Worm (Caenorhabditis elegans) whole organism, late embryonic: ENCODE data around the gene tbx-8.

Experiments
- C08G9.2 ChIP-seq: sonication (generic microtip); optimal IDR thresholded peaks from 2 replicates; lab custom pipeline; 2016; ENCODE audit warnings: mild to moderate bottlenecking, missing genetic modification characterization, moderate library complexity, missing compliant biosample characterization
- C38D4.7 ChIP-seq: fragments of 200-800 bp; sonication (Bioruptor generic); optimal IDR thresholded peaks from 2 replicates; lab custom pipeline; 2018; ENCODE audit warnings: mild to moderate bottlenecking, missing genetic modification characterization, moderate library complexity, missing compliant biosample characterization
- ahr-1 ChIP-seq: sonication (generic microtip); optimal IDR thresholded peaks from 2 replicates; lab custom pipeline; 2016; ENCODE audit warnings: missing genetic modification characterization, missing compliant biosample characterization
- ceh-14 ChIP-seq: sonication (generic microtip); optimal IDR thresholded peaks from 2 replicates; lab custom pipeline; 2016; ENCODE audit warnings: missing genotype, missing genetic modification characterization, missing compliant biosample characterization
- ceh-19 ChIP-seq: fragments of 200-800 bp; sonication (Bioruptor generic); optimal IDR thresholded peaks from 2 replicates; lab custom pipeline; 2018; ENCODE audit warnings: mild to moderate bottlenecking, missing genetic modification characterization, missing compliant biosample characterization
- ceh-22 ChIP-seq: sonication (generic microtip); optimal IDR thresholded peaks from 2 replicates; lab custom pipeline; 2017; ENCODE audit warnings: missing biosample characterization, missing genetic modification characterization
- ceh-24 ChIP-seq: sonication (generic microtip); optimal IDR thresholded peaks from 2 replicates; lab custom pipeline; 2016; ENCODE audit warnings: mild to moderate bottlenecking, missing genetic modification characterization, missing compliant biosample characterization
- ceh-30 ChIP-seq: fragments of 150-350 bp; optimal IDR thresholded peaks from 2 replicates; lab custom pipeline; 2014; ENCODE audit warnings: missing biosample characterization, missing genetic modification characterization
- ceh-31 ChIP-seq: sonication (generic microtip); optimal IDR thresholded peaks from 2 replicates; lab custom pipeline; 2016; ENCODE audit warnings: missing genetic modification characterization, missing compliant biosample characterization
- ceh-34 ChIP-seq: sonication (generic microtip); optimal IDR thresholded peaks from 2 replicates; lab custom pipeline; 2016; ENCODE audit warnings: mild to moderate bottlenecking, missing genetic modification characterization, missing compliant biosample characterization
- ceh-45 ChIP-seq: fragments of 200-800 bp; sonication (Bioruptor generic); IDR thresholded peaks from 2 replicates; pipeline ENCODE4 v1.3.6; 2022; ENCODE audit warnings: missing genetic modification reagents, missing genetic modification characterization, missing compliant biosample characterization
- ceh-48 ChIP-seq: sonication (generic microtip); optimal IDR thresholded peaks from 2 replicates; lab custom pipeline; 2016; ENCODE audit warnings: missing genetic modification characterization, inconsistent platforms, missing compliant biosample characterization
- ceh-6 ChIP-seq: fragments of 200-800 bp; sonication (Bioruptor generic); optimal IDR thresholded peaks from 2 replicates; lab custom pipeline; 2018; ENCODE audit warnings: mild to moderate bottlenecking, missing genetic modification characterization, missing compliant biosample characterization
- ceh-9 ChIP-seq: sonication (generic microtip); optimal IDR thresholded peaks from 2 replicates; lab custom pipeline; 2016; ENCODE audit warnings: mild to moderate bottlenecking, missing genetic modification characterization, inconsistent platforms, missing compliant biosample characterization
- che-1 ChIP-seq: sonication (generic microtip); optimal IDR thresholded peaks from 2 replicates; lab custom pipeline; 2016; ENCODE audit warnings: mild to moderate bottlenecking, missing genetic modification characterization, missing compliant biosample characterization
- elt-2 ChIP-seq: sonication (generic microtip); optimal IDR thresholded peaks from 2 replicates; lab custom pipeline; 2016; ENCODE audit warnings: missing genetic modification reagents, missing genetic modification characterization, missing compliant biosample characterization
- eyg-1 ChIP-seq: sonication (generic microtip); optimal IDR thresholded peaks from 2 replicates; lab custom pipeline; 2016; ENCODE audit warnings: missing genotype, missing genetic modification characterization, missing compliant biosample characterization
- fax-1 ChIP-seq: sonication (generic microtip); optimal IDR thresholded peaks from 2 replicates; lab custom pipeline; 2016; ENCODE audit warnings: missing genotype, missing genetic modification characterization, missing compliant biosample characterization
- gmeb-2 ChIP-seq: sonication (generic microtip); optimal IDR thresholded peaks from 2 replicates; lab custom pipeline; 2016; ENCODE audit warnings: missing genetic modification characterization, inconsistent platforms, missing compliant biosample characterization
- hlh-13 ChIP-seq: fragments of 200-800 bp; sonication (Bioruptor generic); optimal IDR thresholded peaks from 2 replicates; lab custom pipeline; 2018; ENCODE audit warnings: mild to moderate bottlenecking, missing genetic modification characterization, missing compliant biosample characterization
- hlh-6 ChIP-seq: sonication (generic microtip); optimal IDR thresholded peaks from 2 replicates; lab custom pipeline; 2016; ENCODE audit warnings: missing genotype, missing genetic modification characterization, missing compliant biosample characterization
- hlh-8 ChIP-seq: sonication (generic microtip); optimal IDR thresholded peaks from 2 replicates; lab custom pipeline; 2016; ENCODE audit warnings: missing genotype, missing genetic modification characterization, missing compliant biosample characterization
- lim-6 ChIP-seq: sonication (generic microtip); optimal IDR thresholded peaks from 2 replicates; lab custom pipeline; 2016; ENCODE audit warnings: missing genetic modification characterization, missing compliant biosample characterization
- madf-2 ChIP-seq: sonication (generic microtip); optimal IDR thresholded peaks from 2 replicates; lab custom pipeline; 2017; ENCODE audit warnings: missing genetic modification characterization, missing compliant biosample characterization
- mec-3 ChIP-seq: sonication (generic microtip); optimal IDR thresholded peaks from 2 replicates; lab custom pipeline; 2016; ENCODE audit warnings: borderline replicate concordance, missing genetic modification characterization, missing compliant biosample characterization
- nfya-1 ChIP-seq: sonication (generic microtip); optimal IDR thresholded peaks from 2 replicates; lab custom pipeline; 2017; ENCODE audit warnings: missing genetic modification characterization, mild to moderate bottlenecking, missing compliant biosample characterization, antibody characterized with exemption, moderate library complexity
- nhr-11 ChIP-seq: fragments of 150-350 bp; optimal IDR thresholded peaks from 2 replicates; lab custom pipeline; 2014; ENCODE audit warnings: missing biosample characterization, missing genetic modification characterization
- nhr-232 ChIP-seq: sonication (generic microtip); optimal IDR thresholded peaks from 2 replicates; lab custom pipeline; 2016; ENCODE audit warnings: missing genetic modification characterization, missing compliant biosample characterization
- pha-4 ChIP-seq: fragments of 150-350 bp; optimal IDR thresholded peaks from 2 replicates; lab custom pipeline; 2018; ENCODE audit warnings: missing biosample characterization, missing genetic modification reagents, missing genetic modification characterization
- pqm-1 ChIP-seq: sonication (generic microtip); optimal IDR thresholded peaks from 2 replicates; lab custom pipeline; 2016; ENCODE audit warnings: missing genetic modification characterization, missing compliant biosample characterization
- ref-2 ChIP-seq: sonication (generic microtip); optimal IDR thresholded peaks from 2 replicates; lab custom pipeline; 2016; ENCODE audit warnings: missing genetic modification characterization, missing compliant biosample characterization
- rnt-1 ChIP-seq: sonication (generic microtip); optimal IDR thresholded peaks from 2 replicates; lab custom pipeline; 2016; ENCODE audit warnings: missing genetic modification characterization, missing compliant biosample characterization
- sox-2 ChIP-seq: fragments of 200-800 bp; sonication (Bioruptor generic); IDR thresholded peaks from 2 replicates; pipeline ENCODE4 v1.3.6; 2022; ENCODE audit warnings: missing genetic modification reagents, missing genetic modification characterization, missing compliant biosample characterization
- syd-9 ChIP-seq: sonication (generic microtip); optimal IDR thresholded peaks from 2 replicates; lab custom pipeline; 2016; ENCODE audit warnings: mild to moderate bottlenecking, missing genetic modification characterization, moderate library complexity, missing compliant biosample characterization
- tbx-2 ChIP-seq: sonication (generic microtip); optimal IDR thresholded peaks from 2 replicates; lab custom pipeline; 2016; ENCODE audit warnings: missing genetic modification characterization, missing compliant biosample characterization
- tbx-7 ChIP-seq: sonication (generic microtip); optimal IDR thresholded peaks from 2 replicates; lab custom pipeline; 2016; ENCODE audit warnings: missing genotype, missing genetic modification characterization, missing compliant biosample characterization
- ttx-3 ChIP-seq: sonication (generic microtip); optimal IDR thresholded peaks from 2 replicates; lab custom pipeline; 2016; ENCODE audit warnings: missing genetic modification reagents, missing genetic modification characterization, missing compliant biosample characterization
- unc-42 ChIP-seq: sonication (generic microtip); optimal IDR thresholded peaks from 2 replicates; lab custom pipeline; 2016; ENCODE audit warnings: missing genotype, missing genetic modification characterization, missing compliant biosample characterization
- zip-5 ChIP-seq: sonication (generic microtip); optimal IDR thresholded peaks from 2 replicates; lab custom pipeline; 2016; ENCODE audit warnings: missing genetic modification characterization, missing compliant biosample characterization

Gene tbx-8

ce11 chrIII:10335086-10335485, 12.1 kb upstream of the tbx-8 start, which contains the start of gene ced-9:
ced-9 (plus strand) TSS chrIII:10335172.
- no peak for TF ChIP-seq unc-42 (tag; lab: Kevin White, UChicago)
- TF ChIP-seq tbx-2 (tag; lab: Kevin White, UChicago), result no peak
- no peak for TF ChIP-seq pha-4 (tag; lab: Kevin White, UChicago)
- no peak for TF ChIP-seq gmeb-2
- no peak for TF ChIP-seq syd-9 (tag; lab: Kevin White, UChicago)
- TF ChIP-seq ttx-3 (tag; lab: Kevin White, UChicago), result no peak
- no peak for TF ChIP-seq lim-6
- TF ChIP-seq ref-2 (tag; lab: Kevin White, UChicago), result no peak
- no peak for TF ChIP-seq che-1 (tag; lab: Kevin White, UChicago)
- TF ChIP-seq mec-3, result no peak
- no peak for TF ChIP-seq ceh-24 (tag; lab: Kevin White, UChicago)
- TF ChIP-seq ceh-31, result no peak
- no peak for TF ChIP-seq hlh-6
- TF ChIP-seq ceh-48 (tag; lab: Kevin White, UChicago), result no peak
- no peak for TF ChIP-seq ceh-45 (GFP tag; lab: Robert Waterston, UW)
- TF ChIP-seq, all 69 proteins: peak for 0

ce11 chrIII:10336109-10336508, 11.0 kb upstream of the tbx-8 start:
- TF ChIP-seq elt-2 (tag; lab: Kevin White, UChicago), result no peak
- TF ChIP-seq hlh-13 (GFP tag; lab: Kevin White, UChicago), result no peak
- TF ChIP-seq syd-9 (tag; lab: Kevin White, UChicago), result no peak
- TF ChIP-seq nhr-232, result no peak
- TF ChIP-seq ceh-9, result no peak
- TF ChIP-seq hlh-6, result no peak
- TF ChIP-seq che-1 (tag; lab: Kevin White, UChicago), result no peak
- no peak for TF ChIP-seq ttx-3 (tag; lab: Kevin White, UChicago)
- no peak for TF ChIP-seq unc-42 (tag; lab: Kevin White, UChicago)
- TF ChIP-seq mec-3, result no peak
- no peak for TF ChIP-seq pqm-1
- no peak for TF ChIP-seq ceh-22 (tag; lab: Kevin White, UChicago)
- no peak for TF ChIP-seq nfya-1 (tag; lab: Kevin White, UChicago)
- no peak for TF ChIP-seq rnt-1
- TF ChIP-seq ceh-14 (tag; lab: Kevin White, UChicago), result no peak
- no peak for TF ChIP-seq fax-1 (tag; lab: Kevin White, UChicago)

- TF ChIP-seq tbx-7 (tag; lab: Kevin White, UChicago), result no peak
These were observed 9.5 kb upstream of the tbx-8 start, which contains the start of gene ttr-15 for ce11 chrIII:10337508-10338166. ttr-15 (plus strand) TSS chrIII:10337847.

- TF ChIP-seq ahr-1 (no peak), C08G9.2 (tag; lab: Kevin White, UChicago) (no peak), ceh-9 (no peak), nhr-11 (tag; lab: Kevin White, UChicago) (no peak), C38D4.7 (no peak), ceh-30 (tag; lab: Kevin White, UChicago) (no peak), sox-2 (GFP tag; lab: Robert Waterston, UW) (no peak), zip-5 (tag; lab: Kevin White, UChicago) (no peak), ceh-6 (GFP tag; lab: Kevin White, UChicago) (no peak), eyg-1 (no peak), ceh-24 (tag; lab: Kevin White, UChicago) (no peak), hlh-8 (no peak), madf-2 (no peak), hlh-13 (GFP tag; lab: Kevin White, UChicago) (no peak), mec-3 (no peak), ceh-34 (no peak), ceh-19 (no peak)
These were observed 7.9 kb upstream of the tbx-8 start for ce11 chrIII:10338992-10339852.
